Worm (Caenorhabditis elegans) whole organism, mixed stage, embryonic: ENCODE results near the gene clec-35.

ENCODE experiments used
- ceh-83 ChIP-seq: fragments of 200-800 bp; sonication (Bioruptor generic); optimal IDR thresholded peaks from 2 replicates; lab custom pipeline; 2018; ENCODE audit warnings: mild to moderate bottlenecking, missing genetic modification characterization, missing compliant biosample characterization
- lin-13 ChIP-seq: fragments of 150-350 bp; optimal IDR thresholded peaks from 2 replicates; lab custom pipeline; 2014; ENCODE audit warnings: missing biosample characterization, missing genetic modification characterization
- lsy-2 ChIP-seq: fragments of 150-350 bp; optimal IDR thresholded peaks from 2 replicates; lab custom pipeline; 2014; ENCODE audit warnings: missing biosample characterization, missing genetic modification characterization
- ztf-11 ChIP-seq: fragments of 150-350 bp; optimal IDR thresholded peaks from 2 replicates; lab custom pipeline; 2014; ENCODE audit warnings: missing biosample characterization, missing genetic modification characterization

- TF ChIP-seq lsy-2 (tag; lab: Kevin White, UChicago), result no peak
- TF ChIP-seq ceh-83 (GFP tag; lab: Kevin White, UChicago), result no peak
- no peak for TF ChIP-seq ztf-11
- TF ChIP-seq lin-13 (tag; lab: Kevin White, UChicago), result no peak
Observed at ce11 chrV:16853956-16854683, at the start of gene clec-35, which contains the start of gene clec-27.
